Worm (Caenorhabditis elegans) whole organism, young adult: ENCODE data around the gene F41G4.7.

ENCODE experiments used
- B0336.3 ChIP-seq: fragments of 200-800 bp; sonication (Bioruptor generic); IDR thresholded peaks from 2 replicates; pipeline ENCODE4 v1.3.6; 2022; ENCODE audit warnings: missing genetic modification characterization, missing compliant biosample characterization
- F10E7.11 ChIP-seq: sonication (generic microtip); optimal IDR thresholded peaks from 2 replicates; lab custom pipeline; 2017; ENCODE audit warnings: mild to moderate bottlenecking, missing genetic modification characterization, moderate library complexity, missing compliant biosample characterization
- F23B12.7 ChIP-seq: sonication (generic microtip); optimal IDR thresholded peaks from 2 replicates; lab custom pipeline; 2017; ENCODE audit warnings: missing genetic modification characterization, mild to moderate bottlenecking, missing compliant biosample characterization, antibody characterized with exemption, moderate library complexity; ENCODE audit not compliant: insufficient read depth
- F37B4.10 ChIP-seq: fragments of 200-800 bp; sonication (Bioruptor generic); IDR thresholded peaks from 2 replicates; pipeline ENCODE4 v1.3.6; 2022; ENCODE audit warnings: missing genetic modification characterization, missing compliant biosample characterization
- F49E8.2 ChIP-seq: sonication (generic microtip); optimal IDR thresholded peaks from 3 replicates; lab custom pipeline; 2017; ENCODE audit warnings: missing genetic modification characterization, mild to moderate bottlenecking, missing compliant biosample characterization, antibody characterized with exemption, moderate library complexity; ENCODE audit not compliant: insufficient read depth
- K12H6.12 ChIP-seq: fragments of 200-800 bp; sonication (Bioruptor generic); optimal IDR thresholded peaks from 2 replicates; lab custom pipeline; 2018; ENCODE audit warnings: mild to moderate bottlenecking, missing genetic modification characterization, missing compliant biosample characterization
- T07F8.4 ChIP-seq: sonication (generic microtip); optimal IDR thresholded peaks from 2 replicates; lab custom pipeline; 2016; ENCODE audit warnings: mild to moderate bottlenecking, missing genetic modification characterization, moderate library complexity, missing compliant biosample characterization
- akir-1 ChIP-seq: fragments of 200-800 bp; sonication (Bioruptor generic); optimal IDR thresholded peaks from 2 replicates; lab custom pipeline; 2018; ENCODE audit warnings: mild to moderate bottlenecking, missing genetic modification characterization, moderate library complexity, missing compliant biosample characterization
- attf-5 ChIP-seq: fragments of 200-800 bp; sonication (Bioruptor generic); optimal IDR thresholded peaks from 2 replicates; lab custom pipeline; 2018; ENCODE audit warnings: mild to moderate bottlenecking, missing genetic modification characterization, missing compliant biosample characterization
- cebp-1 ChIP-seq, 2 experiments: fragments of 200-800 bp in 1 of 2; sonication (Bioruptor generic) in 1 of 2; sonication (generic microtip) in 1 of 2; IDR thresholded peaks in 1 of 2; optimal IDR thresholded peaks in 1 of 2; 2 replicates each; pipeline versions ENCODE4 v1.3.6 to Lab custom; 2017 to 2022; ENCODE audit warnings: missing compliant biosample characterization in 2 of 2, missing genetic modification characterization in 2 of 2, mild to moderate bottlenecking in 1 of 2, missing genetic modification reagents in 1 of 2, moderate library complexity in 1 of 2
- ceh-58 ChIP-seq: fragments of 200-800 bp; sonication (Bioruptor generic); IDR thresholded peaks from 2 replicates; pipeline ENCODE4 v1.3.6; 2022; ENCODE audit warnings: missing genetic modification characterization, missing compliant biosample characterization
- ceh-79 ChIP-seq: sonication (generic microtip); optimal IDR thresholded peaks from 2 replicates; lab custom pipeline; 2017; ENCODE audit warnings: mild to moderate bottlenecking, missing genetic modification characterization, missing compliant biosample characterization
- ceh-91 ChIP-seq: fragments of 200-800 bp; sonication (Bioruptor generic); IDR thresholded peaks from 2 replicates; pipeline ENCODE4 v1.3.6; 2022; ENCODE audit warnings: missing genetic modification reagents, missing genetic modification characterization, missing compliant biosample characterization
- dox-1 ChIP-seq: fragments of 200-800 bp; sonication (Bioruptor generic); IDR thresholded peaks from 2 replicates; pipeline ENCODE4 v1.3.6; 2022; ENCODE audit warnings: missing genetic modification reagents, missing genetic modification characterization, missing compliant biosample characterization
- dpl-1 ChIP-seq: fragments of 150-350 bp; optimal IDR thresholded peaks from 2 replicates; lab custom pipeline; 2014; ENCODE audit warnings: missing biosample characterization, missing genetic modification reagents, missing genetic modification characterization
- efl-1 ChIP-seq: fragments of 150-350 bp; optimal IDR thresholded peaks from 2 replicates; lab custom pipeline; 2014; ENCODE audit warnings: missing biosample characterization, missing genetic modification reagents, missing genetic modification characterization
- ets-4 ChIP-seq: fragments of 200-800 bp; sonication (Bioruptor generic); optimal IDR thresholded peaks from 2 replicates; lab custom pipeline; 2018; ENCODE audit warnings: mild to moderate bottlenecking, missing genetic modification characterization, missing compliant biosample characterization
- fkh-3 ChIP-seq: sonication (generic microtip); optimal IDR thresholded peaks from 2 replicates; lab custom pipeline; 2016; ENCODE audit warnings: mild to moderate bottlenecking, missing genetic modification characterization, missing compliant biosample characterization
- him-1 ChIP-seq: sonication (generic microtip); optimal IDR thresholded peaks from 2 replicates; lab custom pipeline; 2016; ENCODE audit warnings: missing genotype, missing genetic modification reagents, missing genetic modification characterization, missing compliant biosample characterization
- hmg-1.2 ChIP-seq: fragments of 200-800 bp; sonication (Bioruptor generic); IDR thresholded peaks from 2 replicates; pipeline ENCODE4 v1.3.6; 2022; ENCODE audit warnings: missing genetic modification reagents, missing genetic modification characterization, missing compliant biosample characterization
- hmg-20 ChIP-seq: fragments of 200-800 bp; sonication (Bioruptor generic); IDR thresholded peaks from 2 replicates; pipeline ENCODE4 v1.3.6; 2022; ENCODE audit warnings: missing genetic modification reagents, missing genetic modification characterization, missing compliant biosample characterization
- hsf-1 ChIP-seq: fragments of 200-800 bp; sonication (Bioruptor generic); IDR thresholded peaks from 2 replicates; pipeline ENCODE4 v1.3.6; 2022; ENCODE audit warnings: missing genetic modification reagents, missing genetic modification characterization, missing compliant biosample characterization
- let-526 ChIP-seq: fragments of 200-800 bp; sonication (Bioruptor generic); IDR thresholded peaks from 2 replicates; pipeline ENCODE4 v1.3.6; 2022; ENCODE audit warnings: missing genetic modification reagents, missing genetic modification characterization, missing compliant biosample characterization
- let-607 ChIP-seq, 2 experiments: fragments of 200-800 bp in 1 of 2; sonication (Bioruptor generic) in 1 of 2; sonication (generic microtip) in 1 of 2; optimal IDR thresholded peaks; 2 replicates each; lab custom pipeline; 2016 to 2018; ENCODE audit warnings: mild to moderate bottlenecking in 2 of 2, missing compliant biosample characterization in 2 of 2, missing genetic modification characterization in 2 of 2, moderate library complexity in 2 of 2, missing genotype in 1 of 2
- lin-35 ChIP-seq, 3 experiments: fragments of 150-350 bp in 2 of 3; sonication (generic microtip) in 1 of 3; optimal IDR thresholded peaks; 2 replicates each; lab custom pipeline; 2014 to 2018; ENCODE audit warnings: missing biosample characterization in 3 of 3, missing genetic modification characterization in 3 of 3, missing genetic modification reagents in 3 of 3
- madf-3 ChIP-seq: fragments of 200-800 bp; sonication (Bioruptor generic); IDR thresholded peaks from 2 replicates; pipeline ENCODE4 v1.3.6; 2022; ENCODE audit warnings: missing genetic modification reagents, missing genetic modification characterization, missing compliant biosample characterization
- madf-8 ChIP-seq: fragments of 200-800 bp; sonication (Bioruptor generic); conservative IDR thresholded peaks from 2 replicates; pipeline ENCODE4 v1.3.6; 2022; ENCODE audit warnings: missing genetic modification reagents, missing genetic modification characterization, missing compliant biosample characterization
- mcd-1 ChIP-seq: fragments of 200-800 bp; sonication (Bioruptor generic); IDR thresholded peaks from 2 replicates; pipeline ENCODE4 v1.3.6; 2022; ENCODE audit warnings: missing genetic modification reagents, missing genetic modification characterization, missing compliant biosample characterization
- nhr-120 ChIP-seq: fragments of 200-800 bp; sonication (Bioruptor generic); IDR thresholded peaks from 2 replicates; pipeline ENCODE4 v1.3.6; 2022; ENCODE audit warnings: missing genetic modification characterization, missing compliant biosample characterization
- nhr-27 ChIP-seq: fragments of 200-800 bp; sonication (Bioruptor generic); optimal IDR thresholded peaks from 2 replicates; lab custom pipeline; 2018; ENCODE audit warnings: mild to moderate bottlenecking, missing genetic modification characterization, moderate library complexity, missing compliant biosample characterization
- nhr-80 ChIP-seq: sonication (generic microtip); optimal IDR thresholded peaks from 2 replicates; lab custom pipeline; 2016; ENCODE audit warnings: missing genetic modification characterization, missing compliant biosample characterization
- nhr-90 ChIP-seq: sonication (generic microtip); optimal IDR thresholded peaks from 2 replicates; lab custom pipeline; 2016; ENCODE audit warnings: missing genotype, mild to moderate bottlenecking, missing genetic modification characterization, missing compliant biosample characterization
- rec-8 ChIP-seq, 2 experiments: sonication (generic microtip); optimal IDR thresholded peaks; 2 replicates each; lab custom pipeline; 2016; ENCODE audit warnings: mild to moderate bottlenecking in 2 of 2, missing genetic modification characterization in 2 of 2, missing genetic modification reagents in 2 of 2, missing genotype in 2 of 2, missing biosample characterization in 1 of 2, missing compliant biosample characterization in 1 of 2, moderate library complexity in 1 of 2
- sea-2 ChIP-seq: fragments of 200-800 bp; sonication (Bioruptor generic); IDR thresholded peaks from 2 replicates; pipeline ENCODE4 v1.3.6; 2022; ENCODE audit warnings: missing genetic modification characterization, missing compliant biosample characterization
- snpc-1.1 ChIP-seq: sonication (generic microtip); optimal IDR thresholded peaks from 2 replicates; lab custom pipeline; 2017; ENCODE audit warnings: missing genetic modification characterization, mild to moderate bottlenecking, missing compliant biosample characterization, antibody characterized with exemption, moderate library complexity, missing genotype, missing genetic modification reagents; ENCODE audit not compliant: insufficient read depth
- tlf-1 ChIP-seq: fragments of 200-800 bp; sonication (Bioruptor generic); optimal IDR thresholded peaks from 2 replicates; lab custom pipeline; 2018; ENCODE audit warnings: mild to moderate bottlenecking, missing genetic modification characterization, missing compliant biosample characterization
- unc-130 ChIP-seq: sonication (generic microtip); optimal IDR thresholded peaks from 2 replicates; lab custom pipeline; 2016; ENCODE audit warnings: missing genetic modification reagents, missing genetic modification characterization, missing compliant biosample characterization
- ztf-18 ChIP-seq: sonication (generic microtip); optimal IDR thresholded peaks from 2 replicates; lab custom pipeline; 2016; ENCODE audit warnings: missing genotype, mild to moderate bottlenecking, missing genetic modification characterization, missing compliant biosample characterization
- ztf-22 ChIP-seq: fragments of 200-800 bp; sonication (Bioruptor generic); optimal IDR thresholded peaks from 2 replicates; lab custom pipeline; 2018; ENCODE audit warnings: mild to moderate bottlenecking, missing genetic modification characterization, moderate library complexity, missing compliant biosample characterization
- ztf-26 ChIP-seq: sonication (generic microtip); optimal IDR thresholded peaks from 2 replicates; lab custom pipeline; 2017; ENCODE audit warnings: missing genetic modification characterization, missing compliant biosample characterization

Gene F41G4.7

ce11 chrX:16815508-16815907 lies 20.7 kb downstream of the F41G4.7 start (continued):
- no peak for TF ChIP-seq akir-1 (GFP tag; lab: Kevin White, UChicago)
- no peak for TF ChIP-seq ztf-22 (GFP tag; lab: Kevin White, UChicago)
- TF ChIP-seq ztf-26 (tag; lab: Kevin White, UChicago) = no peak
- TF ChIP-seq sea-2 (GFP tag; lab: Robert Waterston, UW) = no peak
- TF ChIP-seq T07F8.4 (tag; lab: Kevin White, UChicago) = no peak

ce11 chrX:16814913-16815312 lies 21.3 kb downstream of the F41G4.7 start:
- TF ChIP-seq rec-8 (tag; optimal IDR thresholded peaks at IDR 0.05; lab: Kevin White, UChicago) = no peak
- TF ChIP-seq unc-130 = no peak
- TF ChIP-seq F10E7.11 (tag; lab: Kevin White, UChicago) = no peak
- TF ChIP-seq nhr-80 (tag; lab: Kevin White, UChicago) = peak; percentile 30
- TF ChIP-seq, all 124 proteins: peak for 1

ce11 chrX:16813606-16814330 lies 22.4 kb downstream of the F41G4.7 start, which contains the start of gene cas-1:
Gene cas-1 (minus strand): TSS chrX:16813656.
- TF ChIP-seq cebp-1 (GFP tag; IDR thresholded peaks at IDR 0.05; lab: Robert Waterston, UW) (peak; percentile 84), cebp-1 (tag; optimal IDR thresholded peaks at IDR 0.05; lab: Kevin White, UChicago) (peak; percentile 95), B0336.3 (no peak), lin-35 (GFP tag; optimal IDR thresholded peaks at IDR 0.05; lab: Kevin White, UChicago) (no peak), let-607 (tag; optimal IDR thresholded peaks at IDR 0.05; lab: Kevin White, UChicago) (no peak), fkh-3 (tag; lab: Kevin White, UChicago) (no peak), nhr-27 (tag; lab: Kevin White, UChicago) (no peak), mcd-1 (GFP tag; lab: Robert Waterston, UW) (peak; percentile 84), hmg-1.2 (GFP tag; lab: Robert Waterston, UW) (peak; percentile 31; the same call in 1 of the 2 replicates), him-1 (tag; lab: Kevin White, UChicago) (no peak), dpl-1 (no peak), K12H6.12 (tag; lab: Kevin White, UChicago) (peak; percentile 7), unc-130 (no peak), efl-1 (GFP tag; lab: Kevin White, UChicago) (no peak)

- no peak for TF ChIP-seq ztf-18
- no peak for TF ChIP-seq madf-8 (GFP tag; lab: Robert Waterston, UW)
- TF ChIP-seq F23B12.7 (tag; lab: Kevin White, UChicago) = no peak
- no peak for TF ChIP-seq ceh-58
- TF ChIP-seq hsf-1 (GFP tag; lab: Robert Waterston, UW) = no peak
- no peak for TF ChIP-seq attf-5 (GFP tag; lab: Kevin White, UChicago)
- peak; percentile 32 for TF ChIP-seq ets-4 (GFP tag; lab: Kevin White, UChicago)
- peak; percentile 37; the same call in 1 of the 2 replicates for TF ChIP-seq dox-1
- no peak for TF ChIP-seq ceh-79 (tag; lab: Kevin White, UChicago)
- peak; percentile 5 for TF ChIP-seq nhr-90 (tag; lab: Kevin White, UChicago)
- TF ChIP-seq F37B4.10 = no peak
- TF ChIP-seq ceh-91 (GFP tag; lab: Robert Waterston, UW) = no peak
- no peak for TF ChIP-seq snpc-1.1
- TF ChIP-seq hmg-1.2 (GFP tag; lab: Robert Waterston, UW) = no peak
- TF ChIP-seq K12H6.12 (tag; lab: Kevin White, UChicago) = no peak
- TF ChIP-seq T07F8.4 (tag; lab: Kevin White, UChicago) = no peak
- TF ChIP-seq B0336.3 = no peak
- TF ChIP-seq hmg-20 (GFP tag; lab: Robert Waterston, UW) = no peak
- TF ChIP-seq nhr-80 (tag; lab: Kevin White, UChicago) = peak; percentile 67
- no peak for TF ChIP-seq cebp-1 (GFP tag; IDR thresholded peaks at IDR 0.05; lab: Robert Waterston, UW)
- TF ChIP-seq cebp-1 (tag; optimal IDR thresholded peaks at IDR 0.05; lab: Kevin White, UChicago) = peak; percentile 10
- TF ChIP-seq F49E8.2 (tag; lab: Kevin White, UChicago) = no peak
- TF ChIP-seq let-526 (GFP tag; lab: Robert Waterston, UW) = no peak
- no peak for TF ChIP-seq tlf-1 (GFP tag; lab: Kevin White, UChicago)
- no peak for TF ChIP-seq madf-3 (GFP tag; lab: Robert Waterston, UW)
- no peak for TF ChIP-seq nhr-120 (GFP tag; lab: Robert Waterston, UW)
Measured at ce11 chrX:16813148-16813547, 23.1 kb downstream of the F41G4.7 start.
